Fruit fly (Drosophila melanogaster): ENCODE measurements around the gene Sirt7.

Sirt7 gene

dm6 chr3R:29087926-29088487 lies 32.3 kb downstream of the Sirt7 start (continued):
- TF ChIP-seq CG30403 (GFP tag; optimal IDR thresholded peaks at IDR 0.05) (no peak), crc (GFP tag; optimal IDR thresholded peaks at IDR 0.05) (no peak), prd (optimal IDR thresholded peaks at IDR 0.05) (no peak), prd (GFP tag; IDR thresholded peaks at IDR 0.05) (no peak; the same call in 2 of the 3 replicates), E2f2 (GFP tag; IDR thresholded peaks at IDR 0.05) (no peak), CG6683 (GFP tag; optimal IDR thresholded peaks at IDR 0.05) (no peak), zfh2 (GFP tag; optimal IDR thresholded peaks at IDR 0.05) (no peak), dmrt11E (tag; optimal IDR thresholded peaks at IDR 0.05) (no peak), Myb (GFP tag; optimal IDR thresholded peaks at IDR 0.05) (no peak), cg (GFP tag; optimal IDR thresholded peaks at IDR 0.05) (peak; percentile 3), ap (GFP tag; IDR thresholded peaks at IDR 0.05) (no peak), row (GFP tag; IDR thresholded peaks at IDR 0.05) (no peak), CG1602 (GFP tag; optimal IDR thresholded peaks at IDR 0.05) (no peak), repo (GFP tag; optimal IDR thresholded peaks at IDR 0.05) (no peak), CG42726 (GFP tag; IDR thresholded peaks at IDR 0.05; ENCODE audit: partially characterized antibody) (0 out of 2 replicates have a peak, but pooled peaks have one; percentile 20), Awh (GFP tag; IDR thresholded peaks at IDR 0.05) (no peak), Nf-YA (GFP tag; IDR thresholded peaks at IDR 0.05) (no peak), NK7.1 (GFP tag; optimal IDR thresholded peaks at IDR 0.05) (no peak), CG10959 (GFP tag; IDR thresholded peaks at IDR 0.05) (no peak), CG6854 (GFP tag; optimal IDR thresholded peaks at IDR 0.05) (no peak), Scr (GFP tag; IDR thresholded peaks at IDR 0.05; ENCODE audit: partially characterized antibody) (peak; percentile 24; the same call in 1 of the 2 replicates), chif (GFP tag; optimal IDR thresholded peaks at IDR 0.05) (no peak), CG34224 (GFP tag; IDR thresholded peaks at IDR 0.05; ENCODE audit: partially characterized antibody) (peak; percentile 39; the same call in 1 of the 3 replicates), CG6765 (GFP tag; optimal IDR thresholded peaks at IDR 0.05) (no peak), ftz-f1 (GFP tag; optimal IDR thresholded peaks at IDR 0.05) (no peak), dysf (GFP tag; IDR thresholded peaks at IDR 0.05) (no peak), chm (GFP tag; IDR thresholded peaks at IDR 0.05) (peak; percentile 60; the same call in 1 of the 2 replicates), Spps (tag; optimal IDR thresholded peaks at IDR 0.05) (no peak), BtbVII (GFP tag; optimal IDR thresholded peaks at IDR 0.05) (no peak), sens-2 (GFP tag; IDR thresholded peaks at IDR 0.05) (no peak), luna (GFP tag; optimal IDR thresholded peaks at IDR 0.05) (no peak), bowl (GFP tag; IDR thresholded peaks at IDR 0.05) (no peak), zen (tag; optimal IDR thresholded peaks at IDR 0.05) (no peak), CG15011 (GFP tag; optimal IDR thresholded peaks at IDR 0.05) (no peak), Optix (GFP tag; IDR thresholded peaks at IDR 0.05) (no peak), Lhr (GFP tag; optimal IDR thresholded peaks at IDR 0.05) (no peak), nom (GFP tag; optimal IDR thresholded peaks at IDR 0.05) (peak; percentile 76), CG1792 (GFP tag; optimal IDR thresholded peaks at IDR 0.05) (no peak), onecut (GFP tag; IDR thresholded peaks at IDR 0.05) (peak; percentile 71), sc (optimal IDR thresholded peaks at IDR 0.05) (no peak), sc (GFP tag; optimal IDR thresholded peaks at IDR 0.05) (no peak), CG12155 (GFP tag; optimal IDR thresholded peaks at IDR 0.05) (no peak), Nf-YB (GFP tag; optimal IDR thresholded peaks at IDR 0.05) (no peak), CG13894 (tag; optimal IDR thresholded peaks at IDR 0.05) (no peak), CG12744 (GFP tag; optimal IDR thresholded peaks at IDR 0.05) (peak; percentile 20), tll (GFP tag; optimal IDR thresholded peaks at IDR 0.05) (no peak), Ssrp (tag; optimal IDR thresholded peaks at IDR 0.05) (no peak), CG7357 (GFP tag; IDR thresholded peaks at IDR 0.05) (no peak), CG16779 (GFP tag; IDR thresholded peaks at IDR 0.05) (no peak), Hmr (GFP tag; optimal IDR thresholded peaks at IDR 0.05) (no peak), usp (GFP tag; optimal IDR thresholded peaks at IDR 0.05) (no peak)

Measured in whole organism, embryonic.